Worm (Caenorhabditis elegans) whole organism, midembryonic: ENCODE results near the gene Y48A6B.7.

Experiments
- cog-1 ChIP-seq: sonication (generic microtip); optimal IDR thresholded peaks from 2 replicates; lab custom pipeline; 2016; ENCODE audit warnings: missing genetic modification characterization, missing compliant biosample characterization
- flt-1 ChIP-seq: fragments of 200-800 bp; sonication (Bioruptor generic); IDR thresholded peaks from 2 replicates; pipeline ENCODE4 v1.3.6; 2022; ENCODE audit warnings: missing genetic modification characterization, missing compliant biosample characterization
- ref-1 ChIP-seq: fragments of 200-800 bp; sonication (Bioruptor generic); conservative IDR thresholded peaks from 2 replicates; pipeline ENCODE4 v1.3.6; 2022; ENCODE audit warnings: missing genetic modification reagents, missing genetic modification characterization, missing compliant biosample characterization
- tab-1 ChIP-seq: fragments of 200-800 bp; sonication (Bioruptor generic); IDR thresholded peaks from 2 replicates; pipeline ENCODE4 v1.3.6; 2022; ENCODE audit warnings: missing genetic modification characterization, missing compliant biosample characterization
- ztf-29 ChIP-seq: fragments of 200-800 bp; sonication (Bioruptor generic); IDR thresholded peaks from 2 replicates; pipeline ENCODE4 v1.3.6; 2022; ENCODE audit warnings: missing genetic modification reagents, missing genetic modification characterization, missing compliant biosample characterization

DNA sequence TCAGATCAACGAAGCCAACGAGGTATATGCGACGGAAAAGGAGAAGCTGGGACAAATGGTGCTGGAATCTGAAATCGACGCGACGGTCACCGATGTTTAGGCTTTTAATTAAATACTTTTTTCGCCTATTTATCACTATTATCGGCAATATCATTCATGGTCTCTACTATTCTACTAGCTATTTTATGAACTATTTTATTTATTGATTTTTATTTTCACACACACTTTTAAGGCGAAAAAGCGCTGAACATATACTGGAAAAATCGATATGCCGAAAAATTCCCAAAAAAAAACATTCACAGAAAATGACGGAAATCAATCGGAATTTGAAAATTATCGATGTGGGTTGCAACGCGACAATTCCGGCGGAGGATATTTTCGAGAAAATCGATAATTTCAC lies 42.2 kb upstream of the Y48A6B.7 start, which contains the start of gene W09D6.1:
- TF ChIP-seq flt-1 (GFP tag; lab: Robert Waterston, UW): no peak
- no peak for TF ChIP-seq ref-1 (GFP tag; lab: Robert Waterston, UW)
- TF ChIP-seq tab-1 (GFP tag; lab: Robert Waterston, UW): no peak
- no peak for TF ChIP-seq cog-1
- no peak for TF ChIP-seq ztf-29 (GFP tag; lab: Robert Waterston, UW)
